Worm (Caenorhabditis elegans): ENCODE results near the gene nhr-119.

DNA sequence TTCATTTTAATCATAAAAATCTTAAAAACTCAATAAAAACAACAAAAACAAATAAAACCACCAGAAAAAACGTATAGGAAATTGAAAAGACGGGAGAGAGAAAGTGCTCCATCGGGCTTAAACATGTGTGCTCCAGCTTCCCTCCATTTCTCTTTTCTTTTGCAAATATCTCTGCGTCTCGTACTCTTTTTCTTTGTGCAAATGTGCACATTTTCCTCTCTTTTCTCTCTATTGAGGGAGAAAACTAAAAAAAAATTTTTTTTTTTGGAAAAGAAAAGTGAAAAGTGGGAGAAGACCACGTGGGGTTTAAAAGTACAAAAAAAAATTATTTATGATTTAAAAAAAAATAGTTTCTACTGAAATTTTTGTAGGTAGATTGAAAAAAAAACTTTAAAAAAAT is 3.8 kb upstream of the nhr-119 start:
- TF ChIP-seq nhr-28 (tag; optimal IDR thresholded peaks at IDR 0.05) (no peak), unc-62 (GFP tag; optimal IDR thresholded peaks at IDR 0.05) (no peak), zag-1 (tag; optimal IDR thresholded peaks at IDR 0.05) (no peak), nhr-11 (tag; optimal IDR thresholded peaks at IDR 0.05) (no peak), ceh-82 (tag; optimal IDR thresholded peaks at IDR 0.05) (no peak), nhr-67 (tag; optimal IDR thresholded peaks at IDR 0.05) (no peak), ceh-28 (tag; optimal IDR thresholded peaks at IDR 0.05) (no peak), fkh-10 (GFP tag; optimal IDR thresholded peaks at IDR 0.05) (no peak), unc-39 (tag; optimal IDR thresholded peaks at IDR 0.05) (no peak), ceh-16 (tag; optimal IDR thresholded peaks at IDR 0.05) (no peak)

Data from whole organism, L3 larva.